Worm (Caenorhabditis elegans): ENCODE data around the gene Y17G9B.11.

Gene Y17G9B.11

ce11 chrIV:4789445-4789844, 33.0 kb downstream of the Y17G9B.11 start, which contains the start of gene R11E3.1:
Gene R11E3.1, plus strand, starts transcription at chrIV:4789745.
- no peak for TF ChIP-seq ztf-28 (GFP tag; IDR thresholded peaks at IDR 0.05)
- TF ChIP-seq D2030.7 (GFP tag; IDR thresholded peaks at IDR 0.05), result no peak
- TF ChIP-seq hsf-1 (GFP tag; IDR thresholded peaks at IDR 0.05), result no peak
- TF ChIP-seq Y56A3A.18 (GFP tag; IDR thresholded peaks at IDR 0.05), result no peak
- no peak for TF ChIP-seq egl-18 (GFP tag; IDR thresholded peaks at IDR 0.05)
- no peak for TF ChIP-seq rcor-1 (GFP tag; IDR thresholded peaks at IDR 0.05)
- no peak for TF ChIP-seq snpc-1.1 (tag; optimal IDR thresholded peaks at IDR 0.05; ENCODE audit: insufficient read depth)
- no peak for TF ChIP-seq nhr-179 (tag; optimal IDR thresholded peaks at IDR 0.05)
- no peak for TF ChIP-seq snpc-1.3 (tag; optimal IDR thresholded peaks at IDR 0.05; ENCODE audit: insufficient read depth)
- TF ChIP-seq T26A5.8 (tag; optimal IDR thresholded peaks at IDR 0.05), result no peak
- no peak for TF ChIP-seq snpc-4 (GFP tag; optimal IDR thresholded peaks at IDR 0.05)
- no peak for TF ChIP-seq snpc-4 (tag; optimal IDR thresholded peaks at IDR 0.05)
- no peak for TF ChIP-seq attf-6 (GFP tag; IDR thresholded peaks at IDR 0.05)
- no peak for TF ChIP-seq F22D6.2 (tag; optimal IDR thresholded peaks at IDR 0.05)
- TF ChIP-seq F39B2.1 (GFP tag; IDR thresholded peaks at IDR 0.05), result no peak
- no peak for TF ChIP-seq hrde-1 (tag; optimal IDR thresholded peaks at IDR 0.05; ENCODE audit: borderline replicate concordance)
- TF ChIP-seq ztf-3 (GFP tag; optimal IDR thresholded peaks at IDR 0.05), result no peak
- TF ChIP-seq ceh-58 (GFP tag; IDR thresholded peaks at IDR 0.05), result no peak
- TF ChIP-seq bed-2 (GFP tag; IDR thresholded peaks at IDR 0.05), result no peak
- no peak for TF ChIP-seq nhr-80 (tag; optimal IDR thresholded peaks at IDR 0.05)

- TF ChIP-seq madf-6 (GFP tag; IDR thresholded peaks at IDR 0.05), result no peak
- TF ChIP-seq hmg-1.2 (GFP tag; IDR thresholded peaks at IDR 0.05), result 0 out of 2 replicates have a peak, but pooled peaks have one; percentile 9
- TF ChIP-seq lin-40 (tag; optimal IDR thresholded peaks at IDR 0.05), result no peak
- no peak for TF ChIP-seq atf-7 (tag; optimal IDR thresholded peaks at IDR 0.05)
Observed at ce11 chrIV:4795111-4795510, 38.7 kb downstream of the Y17G9B.11 start.

DNA sequence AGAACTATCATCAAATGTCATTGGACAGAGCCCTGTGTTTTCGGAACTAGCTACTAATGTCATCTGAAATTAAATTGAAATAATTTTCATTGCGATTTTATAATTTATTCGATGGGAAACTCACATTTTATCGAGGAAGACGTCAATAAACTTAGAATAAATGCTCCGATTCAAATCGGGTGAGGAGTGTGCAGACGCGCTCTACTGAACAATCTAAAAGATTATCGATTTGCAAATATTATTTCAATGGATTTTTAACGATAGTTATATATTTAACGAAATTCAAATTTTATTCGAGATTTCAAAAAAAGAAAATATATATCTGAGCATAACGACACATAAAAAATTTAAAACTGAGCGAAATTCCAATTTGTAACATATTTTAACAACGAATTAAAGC, 42.7 kb downstream of the Y17G9B.11 start, which contains the start of gene eor-1:
eor-1 (minus strand) TSS at position 65 of the 400 bp plus-strand sequence.
- TF ChIP-seq attf-5 (GFP tag; optimal IDR thresholded peaks at IDR 0.05), result peak; percentile 40
- TF ChIP-seq mcd-1 (GFP tag; IDR thresholded peaks at IDR 0.05), result peak; percentile 79
- peak; percentile 15 for TF ChIP-seq snpc-4 (GFP tag; optimal IDR thresholded peaks at IDR 0.05)
- TF ChIP-seq snpc-4 (tag; optimal IDR thresholded peaks at IDR 0.05), result peak in 2 of 4 experiments; percentile 6 to 58
- TF ChIP-seq lin-40 (tag; optimal IDR thresholded peaks at IDR 0.05), result peak; percentile 3
- TF ChIP-seq ceh-91 (GFP tag; IDR thresholded peaks at IDR 0.05), result no peak
- TF ChIP-seq rcor-1 (GFP tag; IDR thresholded peaks at IDR 0.05), result no peak
- no peak for TF ChIP-seq athp-1 (tag; optimal IDR thresholded peaks at IDR 0.05)
- TF ChIP-seq cebp-1 (GFP tag; IDR thresholded peaks at IDR 0.05), result no peak
- TF ChIP-seq cebp-1 (tag; optimal IDR thresholded peaks at IDR 0.05), result no peak
- no peak for TF ChIP-seq ceh-100 (GFP tag; IDR thresholded peaks at IDR 0.05)
- no peak for TF ChIP-seq attf-6 (GFP tag; IDR thresholded peaks at IDR 0.05)
- no peak for TF ChIP-seq ama-1 (optimal IDR thresholded peaks at IDR 0.05)
- TF ChIP-seq ama-1 (GFP tag; optimal IDR thresholded peaks at IDR 0.05), result peak in 1 of 2 experiments; percentile 44
- no peak for TF ChIP-seq D2030.7 (GFP tag; IDR thresholded peaks at IDR 0.05)
- TF ChIP-seq snpc-3.4 (tag; optimal IDR thresholded peaks at IDR 0.05), result peak; percentile 27

DNA sequence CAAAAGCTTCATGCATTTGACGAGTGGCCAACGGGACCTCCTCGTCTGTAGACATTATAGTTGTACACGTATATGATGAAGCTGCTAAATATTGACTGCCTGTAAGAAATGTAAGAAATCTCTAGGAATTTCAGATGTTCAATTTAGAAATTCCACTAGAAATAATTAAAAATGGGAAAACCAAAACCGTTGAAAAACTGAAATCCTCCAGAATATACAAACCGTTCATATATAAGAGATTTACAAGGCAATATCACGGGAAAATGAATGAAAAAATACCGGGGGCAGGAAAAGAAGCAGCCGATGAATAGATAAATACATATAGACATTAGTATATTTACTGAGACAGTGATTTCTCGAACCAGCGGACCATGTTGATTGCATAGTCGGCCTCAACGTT, 46.1 kb downstream of the Y17G9B.11 start, which contains the start of gene dpf-7:
dpf-7 (minus strand) TSS at position 101 of the 400 bp plus-strand sequence.
- TF ChIP-seq dpff-1 (tag; optimal IDR thresholded peaks at IDR 0.05) (no peak), egl-44 (GFP tag; IDR thresholded peaks at IDR 0.05) (no peak), sdz-38 (tag; optimal IDR thresholded peaks at IDR 0.05) (no peak), bed-2 (GFP tag; IDR thresholded peaks at IDR 0.05) (no peak)
